Worm (Caenorhabditis elegans): Measurements from ENCODE around the gene ZK892.6.

ce11 chrII:9982437-9982836, 2.5 kb upstream of the ZK892.6 start:
- TF ChIP-seq klf-2 (GFP tag; conservative IDR thresholded peaks at IDR 0.05) (no peak), ztf-23 (GFP tag; IDR thresholded peaks at IDR 0.05) (no peak), cog-1 (tag; optimal IDR thresholded peaks at IDR 0.05) (no peak), med-1 (GFP tag; optimal IDR thresholded peaks at IDR 0.05; ENCODE audit: insufficient read depth) (no peak), flt-1 (GFP tag; IDR thresholded peaks at IDR 0.05) (no peak)
